Fruit fly (Drosophila melanogaster) whole organism, embryonic: ENCODE measurements around the gene Nup107.

ENCODE experiments used
- C15 ChIP-seq: fragments of 200-800 bp; sonication (Bioruptor generic); IDR thresholded peaks from 3 replicates; pipeline ENCODE4 v1.3.6; 2022; ENCODE audit warnings: missing biosample characterization, missing genetic modification characterization
- CG10565 ChIP-seq: fragments of 200-800 bp; sonication (Bioruptor generic); optimal IDR thresholded peaks from 3 replicates; lab custom pipeline; 2016; ENCODE audit warnings: missing biosample characterization, mild to moderate bottlenecking, missing genetic modification characterization
- CG11085 ChIP-seq: fragments of 200-800 bp; sonication (Bioruptor generic); IDR thresholded peaks from 2 replicates; pipeline ENCODE4 v1.3.6; 2022; ENCODE audit warnings: missing biosample characterization, missing genetic modification characterization
- CG12219 ChIP-seq: fragments of 200-800 bp; sonication (Bioruptor generic); optimal IDR thresholded peaks from 3 replicates; lab custom pipeline; 2018; ENCODE audit warnings: missing biosample characterization, mild to moderate bottlenecking, missing genetic modification characterization
- CG12391 ChIP-seq: fragments of 200-800 bp; sonication (Bioruptor generic); optimal IDR thresholded peaks from 3 replicates; lab custom pipeline; 2018; ENCODE audit warnings: missing biosample characterization, mild to moderate bottlenecking, missing genetic modification characterization, moderate library complexity
- CG18619 ChIP-seq: fragments of 200-800 bp; sonication (Bioruptor generic); optimal IDR thresholded peaks from 3 replicates; lab custom pipeline; 2017; ENCODE audit warnings: missing biosample characterization, mild to moderate bottlenecking, missing genetic modification characterization
- CG2120 ChIP-seq: fragments of 200-800 bp; sonication (Bioruptor generic); optimal IDR thresholded peaks from 3 replicates; lab custom pipeline; 2016; ENCODE audit warnings: missing biosample characterization, missing genetic modification characterization
- CG2199 ChIP-seq: fragments of 200-800 bp; sonication (Bioruptor generic); IDR thresholded peaks from 3 replicates; pipeline ENCODE4 v1.3.6; 2022; ENCODE audit warnings: missing biosample characterization, missing genetic modification characterization
- CG31224 ChIP-seq: fragments of 200-800 bp; sonication (Bioruptor generic); IDR thresholded peaks from 2 replicates; pipeline ENCODE4 v1.3.6; 2022; ENCODE audit warnings: missing biosample characterization, missing genetic modification characterization
- CG3407 ChIP-seq: fragments of 200-800 bp; sonication (Bioruptor generic); optimal IDR thresholded peaks from 2 replicates; lab custom pipeline; 2018; ENCODE audit warnings: missing biosample characterization, mild to moderate bottlenecking, missing genetic modification characterization
- CG34224 ChIP-seq: fragments of 200-800 bp; sonication (Bioruptor generic); IDR thresholded peaks from 3 replicates; pipeline ENCODE4 v1.3.6; 2022; ENCODE audit warnings: missing biosample characterization, missing genetic modification characterization; ENCODE audit not compliant: partially characterized antibody
- CG4282 ChIP-seq: fragments of 200-800 bp; sonication (Bioruptor generic); optimal IDR thresholded peaks from 2 replicates; lab custom pipeline; 2016; ENCODE audit warnings: missing biosample characterization, missing genetic modification characterization
- CG4730 ChIP-seq: fragments of 200-800 bp; sonication (Bioruptor generic); IDR thresholded peaks from 2 replicates; pipeline ENCODE4 v1.3.6; 2022; ENCODE audit warnings: missing biosample characterization, missing genetic modification characterization
- CG5180 ChIP-seq: fragments of 200-800 bp; sonication (Bioruptor generic); optimal IDR thresholded peaks from 3 replicates; lab custom pipeline; 2017; ENCODE audit warnings: missing biosample characterization, missing genetic modification characterization, mild to moderate bottlenecking, moderate library complexity, missing genetic modification reagents
- CG5245 ChIP-seq: fragments of 200-800 bp; sonication (Bioruptor generic); optimal IDR thresholded peaks from 3 replicates; lab custom pipeline; 2016; ENCODE audit warnings: missing biosample characterization, missing genetic modification characterization
- CG6683 ChIP-seq: fragments of 200-800 bp; sonication (Bioruptor generic); optimal IDR thresholded peaks from 2 replicates; lab custom pipeline; 2017; ENCODE audit warnings: missing biosample characterization, mild to moderate bottlenecking, missing genetic modification characterization, missing genetic modification reagents
- CG6689 ChIP-seq: fragments of 200-800 bp; sonication (Bioruptor generic); IDR thresholded peaks from 2 replicates; pipeline ENCODE4 v1.3.6; 2022; ENCODE audit warnings: missing biosample characterization, missing genetic modification characterization
- CG7271 ChIP-seq: fragments of 200-800 bp; sonication (Bioruptor generic); optimal IDR thresholded peaks from 2 replicates; lab custom pipeline; 2018; ENCODE audit warnings: missing biosample characterization, mild to moderate bottlenecking, missing genetic modification characterization, moderate library complexity
- Dp ChIP-seq: fragments of 200-800 bp; sonication (Bioruptor generic); optimal IDR thresholded peaks from 2 replicates; lab custom pipeline; 2018; ENCODE audit warnings: missing biosample characterization, mild to moderate bottlenecking, missing genetic modification characterization, moderate library complexity
- Fer2 ChIP-seq: fragments of 200-800 bp; sonication (Bioruptor generic); optimal IDR thresholded peaks from 2 replicates; lab custom pipeline; 2018; ENCODE audit warnings: missing biosample characterization, mild to moderate bottlenecking, missing genetic modification characterization, moderate library complexity
- Gug ChIP-seq: fragments of 200-800 bp; sonication (Bioruptor generic); IDR thresholded peaks from 4 replicates; pipeline ENCODE4 v1.3.6; 2022; ENCODE audit warnings: missing biosample characterization, missing genetic modification characterization
- Hmx ChIP-seq: fragments of 200-800 bp; sonication (Bioruptor generic); optimal IDR thresholded peaks from 2 replicates; lab custom pipeline; 2016; ENCODE audit warnings: missing biosample characterization, missing genetic modification characterization
- Kr ChIP-seq: fragments of 200-800 bp; sonication (Bioruptor generic); optimal IDR thresholded peaks from 2 replicates; lab custom pipeline; 2017; ENCODE audit warnings: missing biosample characterization, mild to moderate bottlenecking, missing genetic modification characterization
- Lhr ChIP-seq: fragments of 200-800 bp; sonication (Bioruptor generic); optimal IDR thresholded peaks from 3 replicates; lab custom pipeline; 2017; ENCODE audit warnings: mild to moderate bottlenecking, missing biosample characterization, missing genetic modification reagents, missing genetic modification characterization
- Taf1 ChIP-seq: fragments of 200-800 bp; sonication (Bioruptor generic); IDR thresholded peaks from 2 replicates; pipeline ENCODE4 v1.3.6; 2022; ENCODE audit warnings: missing biosample characterization, missing genetic modification characterization
- ase ChIP-seq: fragments of 200-800 bp; sonication (Bioruptor generic); IDR thresholded peaks from 3 replicates; pipeline ENCODE4 v1.3.6; 2022; ENCODE audit warnings: missing biosample characterization, missing genetic modification characterization
- bbx ChIP-seq: fragments of 200-800 bp; sonication (Bioruptor generic); IDR thresholded peaks from 2 replicates; pipeline ENCODE4 v1.3.6; 2022; ENCODE audit warnings: missing biosample characterization, missing genetic modification characterization; ENCODE audit not compliant: partially characterized antibody
- bowl ChIP-seq: fragments of 200-800 bp; sonication (Bioruptor generic); IDR thresholded peaks from 2 replicates; pipeline ENCODE4 v1.3.6; 2022; ENCODE audit warnings: missing biosample characterization, missing genetic modification characterization
- caup ChIP-seq: fragments of 200-800 bp; sonication (Bioruptor generic); optimal IDR thresholded peaks from 3 replicates; lab custom pipeline; 2017; ENCODE audit warnings: missing biosample characterization, mild to moderate bottlenecking, missing genetic modification characterization, moderate library complexity; ENCODE audit not compliant: severe bottlenecking
- cg ChIP-seq: fragments of 200-800 bp; sonication (Bioruptor generic); optimal IDR thresholded peaks from 3 replicates; lab custom pipeline; 2019; ENCODE audit warnings: missing biosample characterization, mild to moderate bottlenecking, missing genetic modification characterization, moderate library complexity
- chm ChIP-seq: fragments of 200-800 bp; sonication (Bioruptor generic); IDR thresholded peaks from 2 replicates; pipeline ENCODE4 v1.3.6; 2022; ENCODE audit warnings: missing biosample characterization, missing genetic modification characterization
- cwo ChIP-seq: fragments of 200-800 bp; sonication (Bioruptor generic); optimal IDR thresholded peaks from 3 replicates; lab custom pipeline; 2017; ENCODE audit warnings: missing biosample characterization, missing genetic modification characterization, mild to moderate bottlenecking, moderate library complexity, missing genetic modification reagents
- da ChIP-seq: fragments of 200-800 bp; sonication (Bioruptor generic); optimal IDR thresholded peaks from 2 replicates; lab custom pipeline; 2016; ENCODE audit warnings: missing biosample characterization, missing genetic modification characterization
- ewg ChIP-seq: fragments of 200-800 bp; sonication (Bioruptor generic); optimal IDR thresholded peaks from 3 replicates; lab custom pipeline; 2017; ENCODE audit warnings: mild to moderate bottlenecking, missing biosample characterization, missing genetic modification reagents, missing genetic modification characterization
- h ChIP-seq: fragments of >200 bp; optimal IDR thresholded peaks from 2 replicates; lab custom pipeline; 2017
- hb ChIP-seq: fragments of 200-800 bp; sonication (Bioruptor generic); IDR thresholded peaks from 3 replicates; pipeline ENCODE4 v1.3.6; 2022; ENCODE audit warnings: missing biosample characterization, missing genetic modification characterization; ENCODE audit not compliant: partially characterized antibody
- jigr1 ChIP-seq: fragments of 200-800 bp; sonication (Bioruptor generic); IDR thresholded peaks from 3 replicates; pipeline ENCODE4 v1.3.6; 2022; ENCODE audit warnings: missing biosample characterization, missing genetic modification characterization
- klu ChIP-seq: fragments of 200-800 bp; sonication (Bioruptor generic); IDR thresholded peaks from 2 replicates; pipeline ENCODE4 v1.3.6; 2022; ENCODE audit warnings: missing biosample characterization, missing genetic modification characterization
- mld ChIP-seq: fragments of 200-800 bp; sonication (Bioruptor generic); IDR thresholded peaks from 3 replicates; pipeline ENCODE4 v1.3.6; 2022; ENCODE audit warnings: missing biosample characterization, missing genetic modification characterization; ENCODE audit not compliant: partially characterized antibody
- odd ChIP-seq: fragments of 200-800 bp; sonication (Bioruptor generic); optimal IDR thresholded peaks from 2 replicates; lab custom pipeline; 2017; ENCODE audit warnings: missing biosample characterization, mild to moderate bottlenecking, missing genetic modification characterization
- pnt ChIP-seq: fragments of 200-800 bp; sonication (Bioruptor generic); optimal IDR thresholded peaks from 3 replicates; lab custom pipeline; 2016; ENCODE audit warnings: missing biosample characterization, missing genetic modification characterization
- ro ChIP-seq: fragments of 200-800 bp; sonication (Bioruptor generic); IDR thresholded peaks from 2 replicates; pipeline ENCODE4 v1.3.6; 2022; ENCODE audit warnings: missing biosample characterization, missing genetic modification characterization
- sens-2 ChIP-seq: fragments of 200-800 bp; sonication (Bioruptor generic); IDR thresholded peaks from 2 replicates; pipeline ENCODE4 v1.3.6; 2022; ENCODE audit warnings: missing biosample characterization, missing genetic modification characterization
- sisA ChIP-seq: fragments of 200-800 bp; sonication (Bioruptor generic); IDR thresholded peaks from 2 replicates; pipeline ENCODE4 v1.3.6; 2022; ENCODE audit warnings: missing biosample characterization, missing genetic modification characterization
- sr ChIP-seq: fragments of 200-800 bp; sonication (Bioruptor generic); IDR thresholded peaks from 3 replicates; pipeline ENCODE4 v1.3.6; 2022; ENCODE audit warnings: missing biosample characterization, missing genetic modification characterization
- stwl ChIP-seq: fragments of 200-800 bp; sonication (Bioruptor generic); optimal IDR thresholded peaks from 3 replicates; lab custom pipeline; 2018; ENCODE audit warnings: missing biosample characterization, mild to moderate bottlenecking, missing genetic modification characterization, moderate library complexity
- trem ChIP-seq: fragments of 200-800 bp; optimal IDR thresholded peaks from 3 replicates; lab custom pipeline; 2019; ENCODE audit warnings: missing biosample characterization, mild to moderate bottlenecking, missing genetic modification characterization, moderate library complexity
- ttk ChIP-seq: fragments of 200-800 bp; sonication (Bioruptor generic); IDR thresholded peaks from 2 replicates; pipeline ENCODE4 v2.1.2; 2022; ENCODE audit warnings: missing biosample characterization, missing genetic modification characterization
- usp ChIP-seq: fragments of >200 bp; optimal IDR thresholded peaks from 2 replicates; lab custom pipeline; 2017; ENCODE audit warnings: missing biosample characterization, missing genetic modification characterization

Gene Nup107

dm6 chr2L:10751879-10752620, 16.2 kb upstream of the Nup107 start (continued):
- TF ChIP-seq chm (GFP tag; lab: Robert Waterston, UW) (peak; percentile 92; the same call in 1 of the 2 replicates), CG6689 (peak; percentile 62), trem (peak; percentile 62), sr (GFP tag; lab: Robert Waterston, UW) (peak; percentile 90), ewg (GFP tag; lab: Kevin White, UChicago) (peak; percentile 84), Taf1 (no peak), da (GFP tag; lab: Kevin White, UChicago) (peak; percentile 94), Hmx (no peak), pnt (peak; percentile 84), CG12391 (tag; lab: Kevin White, UChicago) (peak; percentile 70), CG2199 (GFP tag; lab: Robert Waterston, UW) (no peak; the same call in 2 of the 3 replicates), C15 (GFP tag; lab: Robert Waterston, UW) (no peak), CG31224 (GFP tag; lab: Robert Waterston, UW) (no peak), CG6683 (GFP tag; lab: Kevin White, UChicago) (peak; percentile 77), odd (GFP tag; lab: Kevin White, UChicago) (peak; percentile 90), sens-2 (peak; percentile 58; the same call in 1 of the 2 replicates), ro (GFP tag; lab: Robert Waterston, UW) (peak; percentile 76; the same call in 1 of the 2 replicates), Gug (GFP tag; lab: Robert Waterston, UW) (no peak; the same call in 2 of the 4 replicates), bbx (GFP tag; lab: Robert Waterston, UW) (no peak), bowl (0 out of 2 replicates have a peak, but pooled peaks have one; percentile 32), CG7271 (peak; percentile 88), CG4282 (peak; percentile 74), jigr1 (no peak), CG34224 (no peak), CG5180 (GFP tag; lab: Kevin White, UChicago) (peak; percentile 74), Fer2 (peak; percentile 62), ase (GFP tag; lab: Robert Waterston, UW) (peak; percentile 83), CG11085 (GFP tag; lab: Robert Waterston, UW) (no peak), CG5245 (GFP tag; lab: Kevin White, UChicago) (peak; percentile 84), cwo (GFP tag; lab: Kevin White, UChicago) (peak; percentile 39), CG2120 (GFP tag; lab: Kevin White, UChicago) (no peak), mld (GFP tag; lab: Robert Waterston, UW) (no peak), ttk (GFP tag; lab: Robert Waterston, UW) (peak; percentile 68), CG4730 (peak; percentile 61; the same call in 1 of the 2 replicates), sisA (no peak), CG3407 (GFP tag; lab: Kevin White, UChicago) (peak; percentile 98), usp (GFP tag; lab: Kevin White, UChicago) (no peak), Kr (peak; percentile 97), cg (GFP tag; lab: Kevin White, UChicago) (peak; percentile 45), CG10565 (peak; percentile 25), klu (GFP tag; lab: Robert Waterston, UW) (no peak; the same call in 1 of the 2 replicates), CG12219 (GFP tag; lab: Kevin White, UChicago) (peak; percentile 79), CG18619 (peak; percentile 88), h (lab: Kevin White, UChicago) (no peak), Dp (no peak), stwl (peak; percentile 68), hb (GFP tag; lab: Robert Waterston, UW) (no peak), Lhr (GFP tag; lab: Kevin White, UChicago) (peak; percentile 95), caup (GFP tag; lab: Kevin White, UChicago) (peak; percentile 90)
